Worm (Caenorhabditis elegans) whole organism, young adult: ENCODE measurements around the gene zgpa-1.

Source experiments
- B0035.1 ChIP-seq: sonication (generic microtip); optimal IDR thresholded peaks from 2 replicates; lab custom pipeline; 2016; ENCODE audit warnings: missing genetic modification characterization, mild to moderate bottlenecking, missing compliant biosample characterization, missing genotype, missing genetic modification reagents
- B0336.3 ChIP-seq: fragments of 200-800 bp; sonication (Bioruptor generic); IDR thresholded peaks from 2 replicates; pipeline ENCODE4 v1.3.6; 2022; ENCODE audit warnings: missing genetic modification characterization, missing compliant biosample characterization
- C06A6.2 ChIP-seq: fragments of 200-800 bp; sonication (Bioruptor generic); conservative IDR thresholded peaks from 2 replicates; pipeline ENCODE4 v1.3.6; 2022; ENCODE audit warnings: missing genetic modification characterization, missing compliant biosample characterization
- F10E7.11 ChIP-seq: sonication (generic microtip); optimal IDR thresholded peaks from 2 replicates; lab custom pipeline; 2017; ENCODE audit warnings: mild to moderate bottlenecking, missing genetic modification characterization, moderate library complexity, missing compliant biosample characterization
- F55B11.4 ChIP-seq: sonication (generic microtip); optimal IDR thresholded peaks from 2 replicates; lab custom pipeline; 2016; ENCODE audit warnings: missing compliant biosample characterization, missing genetic modification characterization, borderline replicate concordance; ENCODE audit not compliant: insufficient read depth
- Y53G8AR.9 ChIP-seq: fragments of 200-800 bp; sonication (Bioruptor generic); conservative IDR thresholded peaks from 2 replicates; pipeline ENCODE4 v1.3.6; 2022; ENCODE audit warnings: missing genetic modification reagents, missing genetic modification characterization, missing compliant biosample characterization
- Y67H2A.10 ChIP-seq: fragments of 200-800 bp; sonication (Bioruptor generic); conservative IDR thresholded peaks from 2 replicates; pipeline ENCODE4 v1.3.6; 2022; ENCODE audit warnings: missing genetic modification reagents, missing genetic modification characterization, missing compliant biosample characterization
- ZK185.1 ChIP-seq: sonication (generic microtip); optimal IDR thresholded peaks from 2 replicates; lab custom pipeline; 2016; ENCODE audit warnings: mild to moderate bottlenecking, missing genetic modification characterization, missing compliant biosample characterization; ENCODE audit not compliant: poor library complexity, severe bottlenecking
- aptf-3 ChIP-seq: fragments of 200-800 bp; sonication (Bioruptor generic); IDR thresholded peaks from 2 replicates; pipeline ENCODE4 v1.3.6; 2022; ENCODE audit warnings: missing genetic modification characterization, missing compliant biosample characterization
- atf-7 ChIP-seq: sonication (generic microtip); optimal IDR thresholded peaks from 2 replicates; lab custom pipeline; 2017; ENCODE audit warnings: mild to moderate bottlenecking, missing genetic modification characterization, missing compliant biosample characterization
- athp-1 ChIP-seq: sonication (generic microtip); optimal IDR thresholded peaks from 2 replicates; lab custom pipeline; 2017; ENCODE audit warnings: mild to moderate bottlenecking, missing genetic modification characterization, missing compliant biosample characterization
- attf-5 ChIP-seq: fragments of 200-800 bp; sonication (Bioruptor generic); optimal IDR thresholded peaks from 2 replicates; lab custom pipeline; 2018; ENCODE audit warnings: mild to moderate bottlenecking, missing genetic modification characterization, missing compliant biosample characterization
- bed-2 ChIP-seq: fragments of 200-800 bp; sonication (Bioruptor generic); IDR thresholded peaks from 2 replicates; pipeline ENCODE4 v1.3.6; 2022; ENCODE audit warnings: missing genetic modification reagents, missing genetic modification characterization, missing compliant biosample characterization
- cebp-2 ChIP-seq: fragments of 200-800 bp; sonication (Bioruptor generic); IDR thresholded peaks from 2 replicates; pipeline ENCODE4 v1.3.6; 2022; ENCODE audit warnings: missing genetic modification characterization, missing compliant biosample characterization
- egl-44 ChIP-seq: fragments of 200-800 bp; sonication (Bioruptor generic); IDR thresholded peaks from 2 replicates; pipeline ENCODE4 v1.3.6; 2022; ENCODE audit warnings: missing genetic modification reagents, missing genetic modification characterization, missing compliant biosample characterization
- ekl-4 ChIP-seq: fragments of 200-800 bp; sonication (Bioruptor generic); IDR thresholded peaks from 2 replicates; pipeline ENCODE4 v1.3.6; 2022; ENCODE audit warnings: missing genetic modification reagents, missing genetic modification characterization, missing compliant biosample characterization
- ets-4 ChIP-seq: fragments of 200-800 bp; sonication (Bioruptor generic); optimal IDR thresholded peaks from 2 replicates; lab custom pipeline; 2018; ENCODE audit warnings: mild to moderate bottlenecking, missing genetic modification characterization, missing compliant biosample characterization
- gei-17 ChIP-seq: fragments of 200-800 bp; sonication (Bioruptor generic); optimal IDR thresholded peaks from 2 replicates; lab custom pipeline; 2018; ENCODE audit warnings: mild to moderate bottlenecking, missing genetic modification characterization, missing compliant biosample characterization
- hlh-12 ChIP-seq: sonication (generic microtip); optimal IDR thresholded peaks from 2 replicates; lab custom pipeline; 2016; ENCODE audit warnings: missing genetic modification characterization, missing compliant biosample characterization
- hmg-20 ChIP-seq: fragments of 200-800 bp; sonication (Bioruptor generic); IDR thresholded peaks from 2 replicates; pipeline ENCODE4 v1.3.6; 2022; ENCODE audit warnings: missing genetic modification reagents, missing genetic modification characterization, missing compliant biosample characterization
- hrde-1 ChIP-seq: sonication (generic microtip); optimal IDR thresholded peaks from 2 replicates; lab custom pipeline; 2016; ENCODE audit warnings: missing genetic modification characterization, mild to moderate bottlenecking, missing compliant biosample characterization, moderate library complexity, missing genotype, missing genetic modification reagents, borderline replicate concordance
- hsf-1 ChIP-seq: fragments of 200-800 bp; sonication (Bioruptor generic); IDR thresholded peaks from 2 replicates; pipeline ENCODE4 v1.3.6; 2022; ENCODE audit warnings: missing genetic modification reagents, missing genetic modification characterization, missing compliant biosample characterization
- let-526 ChIP-seq: fragments of 200-800 bp; sonication (Bioruptor generic); IDR thresholded peaks from 2 replicates; pipeline ENCODE4 v1.3.6; 2022; ENCODE audit warnings: missing genetic modification reagents, missing genetic modification characterization, missing compliant biosample characterization
- lir-1 ChIP-seq: fragments of 200-800 bp; sonication (Bioruptor generic); conservative IDR thresholded peaks from 2 replicates; pipeline ENCODE4 v1.3.6; 2022; ENCODE audit warnings: missing genetic modification reagents, missing genetic modification characterization, missing compliant biosample characterization
- madf-3 ChIP-seq: fragments of 200-800 bp; sonication (Bioruptor generic); IDR thresholded peaks from 2 replicates; pipeline ENCODE4 v1.3.6; 2022; ENCODE audit warnings: missing genetic modification reagents, missing genetic modification characterization, missing compliant biosample characterization
- madf-6 ChIP-seq: fragments of 200-800 bp; sonication (Bioruptor generic); IDR thresholded peaks from 2 replicates; pipeline ENCODE4 v1.3.6; 2022; ENCODE audit warnings: missing genetic modification reagents, missing genetic modification characterization, missing compliant biosample characterization
- madf-8 ChIP-seq: fragments of 200-800 bp; sonication (Bioruptor generic); conservative IDR thresholded peaks from 2 replicates; pipeline ENCODE4 v1.3.6; 2022; ENCODE audit warnings: missing genetic modification reagents, missing genetic modification characterization, missing compliant biosample characterization
- mcd-1 ChIP-seq: fragments of 200-800 bp; sonication (Bioruptor generic); IDR thresholded peaks from 2 replicates; pipeline ENCODE4 v1.3.6; 2022; ENCODE audit warnings: missing genetic modification reagents, missing genetic modification characterization, missing compliant biosample characterization
- nfya-2 ChIP-seq: fragments of 200-800 bp; sonication (Bioruptor generic); IDR thresholded peaks from 2 replicates; pipeline ENCODE4 v1.3.6; 2022; ENCODE audit warnings: missing genetic modification reagents, missing genetic modification characterization, missing compliant biosample characterization
- nhr-179 ChIP-seq: sonication (generic microtip); optimal IDR thresholded peaks from 2 replicates; lab custom pipeline; 2016; ENCODE audit warnings: mild to moderate bottlenecking, missing genetic modification characterization, missing compliant biosample characterization
- nhr-80 ChIP-seq: sonication (generic microtip); optimal IDR thresholded peaks from 2 replicates; lab custom pipeline; 2016; ENCODE audit warnings: missing genetic modification characterization, missing compliant biosample characterization
- pbrm-1 ChIP-seq: fragments of 200-800 bp; sonication (Bioruptor generic); IDR thresholded peaks from 2 replicates; pipeline ENCODE4 v1.3.6; 2022; ENCODE audit warnings: missing genetic modification reagents, missing genetic modification characterization, missing compliant biosample characterization
- repo-1 ChIP-seq: sonication (generic microtip); optimal IDR thresholded peaks from 2 replicates; lab custom pipeline; 2017; ENCODE audit warnings: mild to moderate bottlenecking, missing genetic modification characterization, missing compliant biosample characterization
- snpc-1.1 ChIP-seq: sonication (generic microtip); optimal IDR thresholded peaks from 2 replicates; lab custom pipeline; 2017; ENCODE audit warnings: missing genetic modification characterization, mild to moderate bottlenecking, missing compliant biosample characterization, antibody characterized with exemption, moderate library complexity, missing genotype, missing genetic modification reagents; ENCODE audit not compliant: insufficient read depth
- snpc-3.4 ChIP-seq: sonication (generic microtip); optimal IDR thresholded peaks from 2 replicates; lab custom pipeline; 2017; ENCODE audit warnings: missing genetic modification characterization, mild to moderate bottlenecking, missing compliant biosample characterization, antibody characterized with exemption, moderate library complexity, missing genotype, missing genetic modification reagents
- snpc-4 ChIP-seq, 5 experiments: fragments of 150-350 bp in 1 of 5; sonication (generic microtip) in 4 of 5; optimal IDR thresholded peaks; 2 replicates each; lab custom pipeline; 2014 to 2018; ENCODE audit warnings: missing genetic modification characterization in 5 of 5, missing biosample characterization in 3 of 5, antibody characterized with exemption in 2 of 5, mild to moderate bottlenecking in 2 of 5, missing compliant biosample characterization in 2 of 5, missing genotype in 2 of 5, moderate library complexity in 2 of 5, missing genetic modification reagents in 1 of 5
- tbp1 ChIP-seq: fragments of 200-800 bp; sonication (Bioruptor generic); optimal IDR thresholded peaks from 2 replicates; lab custom pipeline; 2018; ENCODE audit warnings: mild to moderate bottlenecking, missing genetic modification characterization, missing compliant biosample characterization
- tlf-1 ChIP-seq: fragments of 200-800 bp; sonication (Bioruptor generic); optimal IDR thresholded peaks from 2 replicates; lab custom pipeline; 2018; ENCODE audit warnings: mild to moderate bottlenecking, missing genetic modification characterization, missing compliant biosample characterization
- zfh-2 ChIP-seq: fragments of 200-800 bp; sonication (Bioruptor generic); conservative IDR thresholded peaks from 2 replicates; pipeline ENCODE4 v1.3.6; 2022; ENCODE audit warnings: missing genetic modification reagents, missing genetic modification characterization, missing compliant biosample characterization

Gene zgpa-1

DNA sequence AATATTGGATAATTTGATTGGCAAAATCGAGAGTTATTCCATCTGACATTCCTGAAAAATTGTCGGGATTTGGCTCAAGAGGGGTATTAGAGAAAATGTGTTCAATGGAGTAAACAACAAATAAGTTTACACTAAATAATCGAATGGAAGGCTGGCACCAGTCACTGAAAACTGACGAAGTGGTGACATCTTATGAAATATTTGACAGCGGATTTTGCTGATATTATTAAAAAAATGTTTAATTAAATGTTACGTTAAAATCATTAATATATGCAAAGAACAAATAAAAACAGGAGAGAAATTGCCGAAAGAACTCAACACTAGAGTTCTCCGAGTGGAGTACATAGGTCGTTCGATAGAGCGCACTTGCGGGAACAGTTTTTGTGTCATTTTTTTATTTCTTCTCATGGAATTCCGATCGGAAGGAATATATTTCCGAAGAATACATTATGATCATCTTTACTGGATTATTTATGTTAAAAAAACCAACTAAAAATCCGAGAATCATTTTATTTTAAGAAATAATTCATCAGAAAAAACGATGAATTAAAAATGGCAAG is 27.0 kb downstream of the zgpa-1 start, which contains the start of gene tag-322 (continued):
- TF ChIP-seq nfya-2 (no peak), hrde-1 (tag; lab: Kevin White, UChicago) (no peak), aptf-3 (GFP tag; lab: Robert Waterston, UW) (no peak), cebp-2 (GFP tag; lab: Robert Waterston, UW) (no peak), madf-8 (GFP tag; lab: Robert Waterston, UW) (no peak), bed-2 (GFP tag; lab: Robert Waterston, UW) (no peak), F55B11.4 (tag; lab: Kevin White, UChicago) (no peak), attf-5 (peak; percentile 19), F10E7.11 (tag; lab: Kevin White, UChicago) (no peak)
- TF ChIP-seq, all 124 proteins: peak for 22

- no peak for TF ChIP-seq let-526 (GFP tag; lab: Robert Waterston, UW)
- no peak for TF ChIP-seq C06A6.2
- peak; percentile 63 for TF ChIP-seq nhr-80
- no peak for TF ChIP-seq zfh-2 (GFP tag; lab: Robert Waterston, UW)
- TF ChIP-seq cebp-2 (GFP tag; lab: Robert Waterston, UW): no peak
- TF ChIP-seq ekl-4 (GFP tag; lab: Robert Waterston, UW): no peak
- TF ChIP-seq ets-4 (GFP tag; lab: Kevin White, UChicago): no peak
- no peak for TF ChIP-seq hlh-12 (tag; lab: Kevin White, UChicago)
- no peak for TF ChIP-seq Y67H2A.10
- 0 out of 2 replicates have a peak, but pooled peaks have one; percentile 44 for TF ChIP-seq hsf-1 (GFP tag; lab: Robert Waterston, UW)
- no peak for TF ChIP-seq tlf-1 (GFP tag; lab: Kevin White, UChicago)
Observed at ce11 chrIV:7783801-7784411, 28.7 kb downstream of the zgpa-1 start, which contains the start of gene tag-321. Gene tag-321 (minus strand): TSS chrIV:7783851.

DNA sequence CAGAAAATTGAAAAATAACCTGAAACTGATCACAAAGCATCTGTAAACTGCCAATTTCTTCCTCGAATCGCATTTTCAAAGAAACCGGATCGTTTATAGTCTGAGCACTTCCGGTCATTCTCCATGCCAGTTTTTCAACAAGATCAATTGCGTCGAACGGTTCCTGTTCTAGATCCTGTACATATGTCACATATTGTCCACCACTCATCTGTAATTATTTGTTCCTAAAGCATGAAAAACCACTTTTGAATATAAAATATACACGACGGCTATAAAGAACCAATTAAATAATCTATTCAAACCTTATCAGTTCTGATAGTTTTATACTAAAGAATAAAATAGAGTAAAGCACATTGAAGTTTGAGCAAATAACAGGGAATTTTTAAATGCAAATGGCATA is 30.3 kb downstream of the zgpa-1 start, which contains the start of gene sec-10:
sec-10 (minus strand) TSS at position 208 of the 400 bp plus-strand sequence.
- TF ChIP-seq gei-17 (GFP tag; lab: Kevin White, UChicago) (no peak), athp-1 (tag; lab: Kevin White, UChicago) (peak; percentile 73), egl-44 (GFP tag; lab: Robert Waterston, UW) (no peak), ZK185.1 (peak; percentile 20), nhr-179 (tag; lab: Kevin White, UChicago) (no peak), snpc-3.4 (tag; lab: Kevin White, UChicago) (no peak), B0035.1 (tag; lab: Kevin White, UChicago) (no peak), atf-7 (tag; lab: Kevin White, UChicago) (peak; percentile 16), tlf-1 (GFP tag; lab: Kevin White, UChicago) (peak; percentile 28), mcd-1 (peak; percentile 35; the same call in 1 of the 2 replicates), repo-1 (tag; lab: Kevin White, UChicago) (peak; percentile 12), pbrm-1 (0 out of 2 replicates have a peak, but pooled peaks have one; percentile 35), madf-3 (GFP tag; lab: Robert Waterston, UW) (0 out of 2 replicates have a peak, but pooled peaks have one; percentile 40), aptf-3 (GFP tag; lab: Robert Waterston, UW) (no peak), snpc-1.1 (tag; lab: Kevin White, UChicago) (no peak), tbp1 (GFP tag; lab: Kevin White, UChicago) (peak; percentile 19), hmg-20 (GFP tag; lab: Robert Waterston, UW) (no peak), madf-6 (GFP tag; lab: Robert Waterston, UW) (peak; percentile 16; the same call in 1 of the 2 replicates), lir-1 (GFP tag; lab: Robert Waterston, UW) (no peak), snpc-4 (GFP tag; optimal IDR thresholded peaks at IDR 0.05; lab: Kevin White, UChicago) (no peak), snpc-4 (tag; optimal IDR thresholded peaks at IDR 0.05; lab: Kevin White, UChicago) (no peak), B0336.3 (GFP tag; lab: Robert Waterston, UW) (peak; percentile 72; the same call in 1 of the 2 replicates), nhr-80 (no peak), Y53G8AR.9 (GFP tag; lab: Robert Waterston, UW) (peak; percentile 87)
